Fruit fly (Drosophila melanogaster): ENCODE data around the gene CG5151.

Gene CG5151

DNA sequence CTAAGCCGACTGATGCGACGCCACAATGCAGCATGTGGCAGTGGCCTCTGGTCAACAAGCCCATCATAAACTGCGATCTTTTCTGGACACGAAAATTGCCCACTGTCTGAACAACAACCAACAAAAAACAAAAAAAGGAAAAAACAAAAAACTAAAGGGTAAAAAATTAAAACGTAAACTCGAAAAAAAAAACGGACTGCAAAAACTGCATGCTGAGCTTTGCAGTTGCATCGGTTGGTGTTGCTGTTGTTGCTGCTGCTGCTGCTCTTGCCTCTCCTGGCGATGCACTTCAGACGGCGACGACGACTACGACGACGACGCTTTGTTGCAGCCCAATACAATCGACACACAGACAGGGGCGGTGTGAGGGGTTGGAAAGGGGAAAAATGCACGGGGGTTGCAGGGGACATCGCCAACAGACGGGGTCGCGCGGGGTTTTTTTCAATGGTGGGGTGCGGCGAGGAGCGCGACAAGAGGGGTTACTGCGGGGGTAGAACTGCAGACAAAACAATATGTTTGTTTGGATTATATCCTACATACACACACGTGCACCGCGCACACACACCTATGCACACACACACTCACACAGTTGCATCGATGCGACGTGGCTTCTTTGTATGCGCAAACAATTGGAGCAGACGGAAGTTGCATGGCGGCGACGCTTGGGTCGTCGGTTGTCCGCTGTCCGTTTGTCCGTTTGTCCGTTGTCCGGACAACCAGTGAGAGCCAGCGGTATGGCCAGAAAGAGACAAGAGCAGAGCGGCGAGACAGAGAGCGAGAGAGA, 9.5 kb upstream of the CG5151 start (continued):
- 0 out of 3 replicates have a peak, but pooled peaks have one; percentile 11 for TF ChIP-seq Doc3 (GFP tag; IDR thresholded peaks at IDR 0.05; ENCODE audit: partially characterized antibody)

DNA sequence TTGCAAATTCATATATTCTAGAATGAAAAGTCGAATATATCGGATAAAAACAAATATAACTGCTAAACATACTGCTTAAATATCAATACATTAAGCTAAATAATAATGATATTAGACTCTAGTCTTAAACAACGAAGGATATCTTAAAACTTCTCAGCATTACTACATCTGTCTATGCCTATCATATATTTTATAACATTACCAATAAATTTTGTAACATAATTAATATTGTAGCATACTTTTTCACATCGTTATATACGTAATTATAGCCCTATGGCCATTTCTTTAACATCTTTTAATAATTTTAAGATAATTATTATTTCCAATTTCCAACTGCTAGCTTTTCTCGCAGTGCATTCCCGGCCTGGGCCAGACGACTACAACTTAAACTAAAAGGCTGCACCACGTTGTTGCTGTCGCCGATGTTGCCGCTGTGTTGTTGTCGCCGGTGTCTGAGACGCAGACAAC, 8.3 kb upstream of the CG5151 start:
- peak; percentile 0 for TF ChIP-seq nerfin-1 (tag; optimal IDR thresholded peaks at IDR 0.05)
- TF ChIP-seq Nf-YC (tag; optimal IDR thresholded peaks at IDR 0.05) = peak; percentile 6
- TF ChIP-seq Fer1 (GFP tag; optimal IDR thresholded peaks at IDR 0.05) = peak; percentile 3
- TF ChIP-seq Eip74EF (GFP tag; optimal IDR thresholded peaks at IDR 0.05) = peak in 1 of 2 experiments; percentile 3
- TF ChIP-seq CG4707 (GFP tag; optimal IDR thresholded peaks at IDR 0.05) = no peak
- peak; percentile 8 for TF ChIP-seq CG33557 (GFP tag; optimal IDR thresholded peaks at IDR 0.05)
- no peak for TF ChIP-seq lov (optimal IDR thresholded peaks at IDR 0.05)
- no peak for TF ChIP-seq lov (GFP tag; IDR thresholded peaks at IDR 0.05)
- TF ChIP-seq HmgD (GFP tag; optimal IDR thresholded peaks at IDR 0.05) = no peak
- TF ChIP-seq CG18476 (GFP tag; optimal IDR thresholded peaks at IDR 0.05) = no peak
- peak; percentile 21 for TF ChIP-seq D19A (tag; optimal IDR thresholded peaks at IDR 0.05)
- TF ChIP-seq hbn (GFP tag; IDR thresholded peaks at IDR 0.05; ENCODE audit: partially characterized antibody) = no peak
- peak; percentile 41 for TF ChIP-seq Sox102F (GFP tag; optimal IDR thresholded peaks at IDR 0.05)
- TF ChIP-seq crp (GFP tag; optimal IDR thresholded peaks at IDR 0.05) = no peak
- TF ChIP-seq CG3281 (GFP tag; optimal IDR thresholded peaks at IDR 0.05) = peak; percentile 1
- peak; percentile 80 for TF ChIP-seq CG17361 (GFP tag; IDR thresholded peaks at IDR 0.05)
- 0 out of 3 replicates have a peak, but pooled peaks have one; percentile 27 for TF ChIP-seq dysf (GFP tag; IDR thresholded peaks at IDR 0.05)
- TF ChIP-seq gt (GFP tag; IDR thresholded peaks at IDR 0.05) = no peak
- no peak for TF ChIP-seq CG10274 (GFP tag; optimal IDR thresholded peaks at IDR 0.05)
- no peak for TF ChIP-seq CG10959 (GFP tag; IDR thresholded peaks at IDR 0.05)
- TF ChIP-seq zf30C (GFP tag; optimal IDR thresholded peaks at IDR 0.05) = peak; percentile 28
- TF ChIP-seq CG9876 (GFP tag; optimal IDR thresholded peaks at IDR 0.05) = no peak
- peak; percentile 70 for TF ChIP-seq nmo (GFP tag; optimal IDR thresholded peaks at IDR 0.05)
- TF ChIP-seq CG6765 (GFP tag; optimal IDR thresholded peaks at IDR 0.05) = peak; percentile 16
- peak; percentile 24 for TF ChIP-seq bcd (GFP tag; optimal IDR thresholded peaks at IDR 0.05)
- TF ChIP-seq CG17912 (GFP tag; optimal IDR thresholded peaks at IDR 0.05) = no peak
- peak; percentile 47 for TF ChIP-seq Ssrp (tag; optimal IDR thresholded peaks at IDR 0.05)
- no peak for TF ChIP-seq Poxn (GFP tag; IDR thresholded peaks at IDR 0.05)
- TF ChIP-seq CG9437 (GFP tag; optimal IDR thresholded peaks at IDR 0.05) = peak; percentile 43
- peak in 1 of 2 experiments; percentile 60 for TF ChIP-seq Hr51 (GFP tag; optimal IDR thresholded peaks at IDR 0.05)
- TF ChIP-seq CG2678 (tag; optimal IDR thresholded peaks at IDR 0.05) = peak; percentile 68
- TF ChIP-seq CG15601 (tag; optimal IDR thresholded peaks at IDR 0.05) = peak; percentile 30
- peak; percentile 51 for TF ChIP-seq CG15269 (tag; optimal IDR thresholded peaks at IDR 0.05)
- TF ChIP-seq CG10321 (GFP tag; IDR thresholded peaks at IDR 0.05) = no peak
- peak; percentile 6 for TF ChIP-seq CG12104 (GFP tag; optimal IDR thresholded peaks at IDR 0.05)
- peak; percentile 35 for TF ChIP-seq CG17385 (GFP tag; optimal IDR thresholded peaks at IDR 0.05)
- no peak for TF ChIP-seq CG13624 (GFP tag; optimal IDR thresholded peaks at IDR 0.05)
- TF ChIP-seq Dip3 (GFP tag; optimal IDR thresholded peaks at IDR 0.05) = no peak
- no peak for TF ChIP-seq D (optimal IDR thresholded peaks at IDR 0.05)
- TF ChIP-seq D (GFP tag; optimal IDR thresholded peaks at IDR 0.05) = peak; percentile 31
- no peak for TF ChIP-seq CG2889 (GFP tag; IDR thresholded peaks at IDR 0.05)
- TF ChIP-seq CG14710 (tag; optimal IDR thresholded peaks at IDR 0.05) = peak; percentile 36
- peak; percentile 71 for TF ChIP-seq CG11504 (tag; optimal IDR thresholded peaks at IDR 0.05)
- TF ChIP-seq phol (tag; optimal IDR thresholded peaks at IDR 0.05) = peak; percentile 61
- TF ChIP-seq Abd-B (GFP tag; optimal IDR thresholded peaks at IDR 0.05) = no peak
